Worm (Caenorhabditis elegans) whole organism, L3 larva: ENCODE measurements around the gene F32E10.9.

Experiments
- nfya-1 ChIP-seq: sonication (generic microtip); optimal IDR thresholded peaks from 2 replicates; lab custom pipeline; 2017; ENCODE audit warnings: missing genetic modification characterization, mild to moderate bottlenecking, missing compliant biosample characterization, antibody characterized with exemption, moderate library complexity; ENCODE audit not compliant: insufficient read depth
- unc-62 ChIP-seq: fragments of 150-350 bp; sonication (generic microtip); optimal IDR thresholded peaks from 4 replicates; lab custom pipeline; 2014; ENCODE audit warnings: missing biosample characterization, missing genetic modification reagents, missing genetic modification characterization

ce11 chrIV:7586972-7587371 lies 23.2 kb upstream of the F32E10.9 start:
- TF ChIP-seq nfya-1 = no peak
- TF ChIP-seq unc-62 = no peak
